Fruit fly (Drosophila melanogaster) whole organism, wandering third instar larva: Measurements from ENCODE around the gene CG14537.

Source experiments
- CG32264 ChIP-seq: fragments of 200-800 bp; sonication (Bioruptor generic); optimal IDR thresholded peaks from 2 replicates; lab custom pipeline; 2016; ENCODE audit warnings: missing biosample characterization, missing genetic modification characterization
- CG9705 ChIP-seq: fragments of 200-800 bp; sonication (Bioruptor generic); optimal IDR thresholded peaks from 2 replicates; lab custom pipeline; 2018; ENCODE audit warnings: missing biosample characterization, mild to moderate bottlenecking, missing genetic modification characterization
- Hr78 ChIP-seq: fragments of >200 bp; optimal IDR thresholded peaks from 2 replicates; lab custom pipeline; 2017; ENCODE audit warnings: missing biosample characterization, missing genetic modification characterization
- Mio ChIP-seq: sonication (Bioruptor generic); optimal IDR thresholded peaks from 2 replicates; lab custom pipeline; 2016; ENCODE audit warnings: missing biosample characterization, missing genetic modification characterization
- OdsH ChIP-seq: fragments of 200-800 bp; sonication (Bioruptor generic); optimal IDR thresholded peaks from 2 replicates; lab custom pipeline; 2016; ENCODE audit warnings: missing biosample characterization, mild to moderate bottlenecking, missing genetic modification characterization
- Vsx2 ChIP-seq: fragments of 200-300, 225-300 bp; sonication (Bioruptor generic); optimal IDR thresholded peaks from 2 replicates; lab custom pipeline; 2018; ENCODE audit warnings: missing biosample characterization, missing genetic modification characterization; ENCODE audit not compliant: partially characterized antibody
- dl ChIP-seq, 2 experiments: fragments of 175-275, 200-275 bp in 1 of 2; fragments of 200-275 bp in 1 of 2; sonication (Bioruptor generic); optimal IDR thresholded peaks; lab custom pipeline; 2018; ENCODE audit warnings: mild to moderate bottlenecking in 2 of 2, missing biosample characterization in 2 of 2, missing genetic modification characterization in 2 of 2, moderate library complexity in 2 of 2; ENCODE audit not compliant: partially characterized antibody in 2 of 2, insufficient read depth in 1 of 2
- dsf ChIP-seq: sonication (Bioruptor generic); optimal IDR thresholded peaks from 2 replicates; lab custom pipeline; 2016; ENCODE audit warnings: missing biosample characterization, missing genetic modification characterization, borderline replicate concordance
- h ChIP-seq: fragments of 200-800 bp; sonication (Bioruptor generic); optimal IDR thresholded peaks from 3 replicates; lab custom pipeline; 2016; ENCODE audit warnings: missing biosample characterization, mild to moderate bottlenecking, missing genetic modification characterization
- jim ChIP-seq: fragments of 175-275, 200-325 bp; sonication (Bioruptor generic); optimal IDR thresholded peaks from 2 replicates; lab custom pipeline; 2016; ENCODE audit warnings: missing biosample characterization, mild to moderate bottlenecking, missing genetic modification characterization
- pan ChIP-seq: fragments of >200 bp; optimal IDR thresholded peaks from 2 replicates; lab custom pipeline; 2017
- psq ChIP-seq: fragments of 200-800 bp; sonication (Bioruptor generic); optimal IDR thresholded peaks from 3 replicates; lab custom pipeline; 2017; ENCODE audit warnings: missing biosample characterization, mild to moderate bottlenecking, missing genetic modification characterization, moderate library complexity
- sage ChIP-seq: fragments of 200-800 bp; sonication (Bioruptor generic); optimal IDR thresholded peaks from 2 replicates; lab custom pipeline; 2016; ENCODE audit warnings: missing biosample characterization, mild to moderate bottlenecking, missing genetic modification characterization
- woc ChIP-seq: sonication (Bioruptor generic); optimal IDR thresholded peaks from 2 replicates; lab custom pipeline; 2016; ENCODE audit warnings: missing biosample characterization, mild to moderate bottlenecking, missing genetic modification characterization

DNA sequence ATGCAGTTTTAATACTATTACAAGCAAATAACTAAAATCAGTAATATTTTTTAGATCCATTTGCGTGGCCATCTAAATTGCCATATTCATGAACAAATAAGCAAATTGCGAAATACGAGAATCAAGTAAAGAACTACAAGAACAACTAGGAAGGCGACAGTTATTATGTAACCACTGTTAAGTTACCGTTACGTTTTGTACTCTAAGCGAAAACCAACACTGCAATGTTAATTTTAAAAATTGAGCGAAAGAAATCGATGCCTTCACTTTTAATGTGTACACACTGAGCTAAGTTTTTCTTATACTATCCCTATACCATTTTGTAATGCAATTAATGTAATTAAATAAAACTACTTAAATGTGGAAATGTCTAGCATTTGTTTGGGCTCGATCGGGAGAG, 19.8 kb upstream of the CG14537 start:
- TF ChIP-seq psq (GFP tag; lab: Kevin White, UChicago) (no peak), Mio (GFP tag; lab: Kevin White, UChicago) (no peak), h (GFP tag; lab: Kevin White, UChicago) (no peak), sage (GFP tag; lab: Kevin White, UChicago) (no peak), woc (no peak), OdsH (GFP tag; lab: Kevin White, UChicago) (no peak), pan (lab: Kevin White, UChicago) (no peak), jim (GFP tag; lab: Kevin White, UChicago) (no peak), dl (GFP tag; optimal IDR thresholded peaks at IDR 0.05; lab: Kevin White, UChicago; ENCODE audit: insufficient read depth in 1 of 2, partially characterized antibody in 2 of 2) (no peak), Hr78 (GFP tag; lab: Kevin White, UChicago) (no peak), Vsx2 (GFP tag; lab: Kevin White, UChicago) (no peak), CG32264 (no peak), dsf (GFP tag; lab: Kevin White, UChicago) (no peak), CG9705 (GFP tag; lab: Kevin White, UChicago) (no peak)
